Fruit fly (Drosophila melanogaster) whole organism, pupa: Measurements from ENCODE around the gene CG10338.

ENCODE experiments used
- CG10348 ChIP-seq: fragments of 200-800 bp; sonication (Bioruptor generic); IDR thresholded peaks from 2 replicates; pipeline ENCODE4 v1.3.6; 2022; ENCODE audit warnings: missing biosample characterization, missing genetic modification characterization
- CG12605 ChIP-seq: fragments of 200-800 bp; sonication (Bioruptor generic); IDR thresholded peaks from 2 replicates; pipeline ENCODE4 v1.3.6; 2022; ENCODE audit warnings: missing biosample characterization, missing genetic modification characterization
- CG13204 ChIP-seq: fragments of 200-800 bp; sonication (Bioruptor generic); optimal IDR thresholded peaks from 2 replicates; lab custom pipeline; 2018; ENCODE audit warnings: missing biosample characterization, mild to moderate bottlenecking, missing genetic modification characterization, moderate library complexity
- CG14655 ChIP-seq: fragments of 200-800 bp; sonication (Bioruptor generic); optimal IDR thresholded peaks from 3 replicates; lab custom pipeline; 2017; ENCODE audit warnings: mild to moderate bottlenecking, missing biosample characterization, missing genetic modification reagents, missing genetic modification characterization
- CG15710 ChIP-seq: fragments of 200-800 bp; sonication (Bioruptor generic); optimal IDR thresholded peaks from 2 replicates; lab custom pipeline; 2018; ENCODE audit warnings: missing biosample characterization, mild to moderate bottlenecking, missing genetic modification characterization, moderate library complexity
- CG17806 ChIP-seq: fragments of 200-800 bp; sonication (Bioruptor generic); optimal IDR thresholded peaks from 2 replicates; lab custom pipeline; 2018; ENCODE audit warnings: missing biosample characterization, mild to moderate bottlenecking, missing genetic modification characterization, moderate library complexity
- CG32121 ChIP-seq: fragments of 200-800 bp; sonication (Bioruptor generic); IDR thresholded peaks from 2 replicates; pipeline ENCODE4 v1.3.6; 2022; ENCODE audit warnings: missing biosample characterization, missing genetic modification characterization
- CG34367 ChIP-seq: fragments of 200-800 bp; sonication (Bioruptor generic); optimal IDR thresholded peaks from 2 replicates; lab custom pipeline; 2018; ENCODE audit warnings: missing biosample characterization, mild to moderate bottlenecking, missing genetic modification characterization
- CG4496 ChIP-seq: fragments of 200-800 bp; sonication (Bioruptor generic); IDR thresholded peaks from 3 replicates; pipeline ENCODE4 v1.3.6; 2022; ENCODE audit warnings: missing biosample characterization, missing genetic modification characterization
- CG8159 ChIP-seq: fragments of 200-800 bp; sonication (Bioruptor generic); optimal IDR thresholded peaks from 3 replicates; lab custom pipeline; 2018; ENCODE audit warnings: missing biosample characterization, mild to moderate bottlenecking, missing genetic modification characterization, moderate library complexity
- CG8301 ChIP-seq: fragments of 200-800 bp; sonication (Bioruptor generic); optimal IDR thresholded peaks from 2 replicates; lab custom pipeline; 2018; ENCODE audit warnings: missing biosample characterization, mild to moderate bottlenecking, missing genetic modification characterization
- CG9948 ChIP-seq: fragments of 200-800 bp; sonication (Bioruptor generic); optimal IDR thresholded peaks from 2 replicates; lab custom pipeline; 2018; ENCODE audit warnings: missing biosample characterization, mild to moderate bottlenecking, missing genetic modification characterization, moderate library complexity
- D1 ChIP-seq: fragments of 200-800 bp; sonication (Bioruptor generic); optimal IDR thresholded peaks from 2 replicates; lab custom pipeline; 2018; ENCODE audit warnings: missing biosample characterization, mild to moderate bottlenecking, missing genetic modification characterization, moderate library complexity
- EcR ChIP-seq: fragments of 200-800 bp; sonication (Bioruptor generic); optimal IDR thresholded peaks from 3 replicates; lab custom pipeline; 2019; ENCODE audit warnings: missing biosample characterization, missing genetic modification characterization, mild to moderate bottlenecking, moderate library complexity, missing genetic modification reagents
- Ets98B ChIP-seq: fragments of 200-800 bp; sonication (Bioruptor generic); IDR thresholded peaks from 2 replicates; pipeline ENCODE4 v1.3.6; 2022; ENCODE audit warnings: missing biosample characterization, missing genetic modification characterization
- Pif1A ChIP-seq: fragments of 200-800 bp; sonication (Bioruptor generic); optimal IDR thresholded peaks from 3 replicates; lab custom pipeline; 2016; ENCODE audit warnings: missing biosample characterization, missing genetic modification characterization
- Pif1B ChIP-seq: fragments of 200-800 bp; sonication (Bioruptor generic); optimal IDR thresholded peaks from 3 replicates; lab custom pipeline; 2016; ENCODE audit warnings: missing biosample characterization, missing genetic modification characterization
- Snoo ChIP-seq: fragments of 200-800 bp; sonication (Bioruptor generic); optimal IDR thresholded peaks from 3 replicates; lab custom pipeline; 2017; ENCODE audit warnings: missing biosample characterization, mild to moderate bottlenecking, missing genetic modification characterization, inconsistent platforms
- fd96Ca ChIP-seq: fragments of 200-800 bp; sonication (Bioruptor generic); IDR thresholded peaks from 3 replicates; pipeline ENCODE4 v1.3.6; 2022; ENCODE audit warnings: missing biosample characterization, missing genetic modification characterization
- gl ChIP-seq: fragments of 200-800 bp; sonication (Bioruptor generic); optimal IDR thresholded peaks from 2 replicates; lab custom pipeline; 2018; ENCODE audit warnings: missing biosample characterization, mild to moderate bottlenecking, missing genetic modification characterization
- rn ChIP-seq: fragments of 200-800 bp; sonication (Bioruptor generic); IDR thresholded peaks from 2 replicates; pipeline ENCODE4 v1.3.6; 2022; ENCODE audit warnings: missing biosample characterization, missing genetic modification characterization

The CG10338 gene

DNA sequence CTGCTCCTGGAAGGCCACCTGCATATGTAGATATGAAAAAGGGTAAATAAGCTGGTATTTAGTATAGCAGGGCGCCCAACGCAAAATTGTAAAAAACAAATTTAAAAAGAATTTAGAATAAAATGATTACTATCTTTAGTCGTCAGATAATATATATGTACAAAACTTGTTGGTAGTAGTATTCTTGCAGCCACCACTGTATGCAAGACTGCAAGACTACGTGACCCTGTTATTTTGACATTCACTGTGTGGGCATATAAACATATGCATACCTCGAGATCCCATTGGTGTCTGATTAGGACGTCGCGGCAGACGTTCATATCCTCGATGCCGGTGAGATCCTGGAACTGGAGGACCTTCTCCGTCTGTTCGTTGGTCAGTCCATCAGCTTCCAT is 12.4 kb downstream of the CG10338 start:
- TF ChIP-seq Pif1A (GFP tag; lab: Kevin White, UChicago) (peak; percentile 52), CG32121 (GFP tag; lab: Robert Waterston, UW) (no peak), Pif1B (GFP tag; lab: Kevin White, UChicago) (peak; percentile 18), CG15710 (tag; lab: Kevin White, UChicago) (no peak), Ets98B (peak; percentile 36), Snoo (peak; percentile 35)

DNA sequence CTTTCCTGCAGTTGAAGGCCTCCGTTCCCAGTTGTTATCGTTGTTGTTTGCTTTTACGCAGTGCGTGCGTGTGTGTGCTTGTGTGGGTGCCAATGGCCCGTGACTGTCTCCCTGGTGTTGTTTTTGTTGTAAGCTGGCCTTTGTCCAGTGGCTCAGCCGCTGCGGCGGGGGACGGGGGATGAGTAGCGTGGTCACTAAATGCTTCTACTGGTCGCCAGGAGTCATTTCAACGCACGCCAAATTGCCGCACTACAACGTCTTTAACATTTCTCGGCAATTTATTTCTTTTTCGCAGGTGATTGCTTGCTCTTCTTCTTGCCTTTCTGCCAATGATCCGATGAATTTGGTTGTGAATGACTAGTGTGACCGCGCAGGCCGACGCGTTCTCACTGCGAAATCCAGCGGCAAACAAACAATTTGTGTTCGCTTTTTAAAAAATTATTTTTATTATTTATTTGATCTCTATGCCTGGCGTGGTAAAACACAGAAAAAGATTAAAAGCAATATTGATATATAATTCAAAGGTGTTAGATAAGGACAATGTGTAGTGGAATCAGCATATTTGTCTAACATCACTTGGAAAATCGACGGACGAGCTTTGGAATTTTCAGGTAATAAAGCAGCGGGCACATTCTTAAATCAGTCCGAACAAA is 12.9 kb downstream of the CG10338 start, which contains the start of the genes Faf2 and Grip71:
Gene Faf2, minus strand, starts transcription at position 450 of the 653 bp plus-strand sequence.
Gene Grip71, plus strand, starts transcription at position 608 of the 653 bp plus-strand sequence.
- TF ChIP-seq EcR (GFP tag; lab: Kevin White, UChicago): peak; percentile 87
- TF ChIP-seq Snoo: peak; percentile 71
- TF ChIP-seq CG13204 (GFP tag; lab: Kevin White, UChicago): no peak
- peak; percentile 83 for TF ChIP-seq Pif1A (GFP tag; lab: Kevin White, UChicago)
- peak; percentile 84 for TF ChIP-seq CG17806 (tag; lab: Kevin White, UChicago)
- TF ChIP-seq CG9948 (tag; lab: Kevin White, UChicago): peak; percentile 83
- TF ChIP-seq Pif1B (GFP tag; lab: Kevin White, UChicago): peak; percentile 69
- TF ChIP-seq CG4496 (GFP tag; lab: Robert Waterston, UW): peak; percentile 91
- TF ChIP-seq CG34367: peak; percentile 76
- TF ChIP-seq fd96Ca (GFP tag; lab: Robert Waterston, UW): peak; percentile 92
- peak; percentile 89 for TF ChIP-seq rn
- TF ChIP-seq CG12605: peak; percentile 80
- peak; percentile 83 for TF ChIP-seq CG15710 (tag; lab: Kevin White, UChicago)
- TF ChIP-seq CG14655 (GFP tag; lab: Kevin White, UChicago): peak; percentile 84
- TF ChIP-seq Ets98B: peak; percentile 91
- TF ChIP-seq CG32121 (GFP tag; lab: Robert Waterston, UW): peak; percentile 89
- TF ChIP-seq gl (tag; lab: Kevin White, UChicago): peak; percentile 14
- no peak for TF ChIP-seq D1 (tag; lab: Kevin White, UChicago)
- TF ChIP-seq CG10348 (GFP tag; lab: Robert Waterston, UW): peak; percentile 96
- TF ChIP-seq CG8301 (tag; lab: Kevin White, UChicago): peak; percentile 77
- peak; percentile 85 for TF ChIP-seq CG8159

DNA sequence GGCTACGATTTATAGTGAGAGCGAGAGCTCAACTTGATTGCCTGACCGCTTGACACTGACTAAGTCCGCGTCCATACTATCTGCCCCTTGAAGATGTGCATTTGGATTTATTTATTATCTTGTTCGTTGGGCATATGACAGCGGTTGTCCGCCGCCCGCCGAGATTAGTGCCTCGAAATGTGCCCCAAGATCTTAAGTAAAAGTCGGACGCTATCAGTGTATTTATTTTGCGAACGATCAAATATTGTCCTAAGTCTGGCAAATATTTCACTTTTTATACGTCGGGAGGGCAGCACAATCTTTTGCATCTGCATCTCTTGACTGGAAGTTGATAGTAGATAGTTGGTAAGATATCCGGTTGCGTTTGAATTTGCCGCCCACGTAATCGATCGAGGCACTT is 18.2 kb downstream of the CG10338 start, which contains the start of gene Irk3:
Gene Irk3, minus strand, starts transcription at position 63 of the 400 bp plus-strand sequence.
- TF ChIP-seq rn: no peak
- TF ChIP-seq CG17806 (tag; lab: Kevin White, UChicago): no peak
- no peak for TF ChIP-seq CG12605
- TF ChIP-seq CG4496 (GFP tag; lab: Robert Waterston, UW): no peak
- TF ChIP-seq CG14655 (GFP tag; lab: Kevin White, UChicago): no peak
- no peak for TF ChIP-seq CG8159
- TF ChIP-seq CG10348 (GFP tag; lab: Robert Waterston, UW): no peak
- no peak for TF ChIP-seq CG32121 (GFP tag; lab: Robert Waterston, UW)
- TF ChIP-seq CG34367: no peak
- no peak for TF ChIP-seq Pif1B (GFP tag; lab: Kevin White, UChicago)
- no peak for TF ChIP-seq gl (tag; lab: Kevin White, UChicago)
- TF ChIP-seq D1 (tag; lab: Kevin White, UChicago): no peak
- no peak for TF ChIP-seq EcR (GFP tag; lab: Kevin White, UChicago)

DNA sequence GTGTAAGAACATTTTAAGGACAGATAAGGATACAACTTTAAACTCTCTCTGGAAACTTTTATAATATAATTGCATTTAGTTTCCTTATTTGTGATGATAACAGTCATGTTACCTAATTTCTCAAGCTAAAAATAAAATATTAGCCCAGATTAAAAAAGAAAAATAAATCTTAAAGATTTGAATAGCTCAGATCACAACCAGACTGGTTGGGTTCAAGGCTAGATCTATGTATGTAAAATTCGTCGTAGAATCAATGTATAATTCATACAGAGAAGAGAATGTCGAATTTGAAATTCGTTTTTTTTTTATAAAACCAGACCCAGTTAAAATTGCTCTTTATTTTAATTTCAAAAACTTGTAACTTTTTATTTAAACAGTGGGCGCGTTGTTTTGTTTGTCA is 18.6 kb downstream of the CG10338 start:
- TF ChIP-seq CG4496 (GFP tag; lab: Robert Waterston, UW): no peak

DNA sequence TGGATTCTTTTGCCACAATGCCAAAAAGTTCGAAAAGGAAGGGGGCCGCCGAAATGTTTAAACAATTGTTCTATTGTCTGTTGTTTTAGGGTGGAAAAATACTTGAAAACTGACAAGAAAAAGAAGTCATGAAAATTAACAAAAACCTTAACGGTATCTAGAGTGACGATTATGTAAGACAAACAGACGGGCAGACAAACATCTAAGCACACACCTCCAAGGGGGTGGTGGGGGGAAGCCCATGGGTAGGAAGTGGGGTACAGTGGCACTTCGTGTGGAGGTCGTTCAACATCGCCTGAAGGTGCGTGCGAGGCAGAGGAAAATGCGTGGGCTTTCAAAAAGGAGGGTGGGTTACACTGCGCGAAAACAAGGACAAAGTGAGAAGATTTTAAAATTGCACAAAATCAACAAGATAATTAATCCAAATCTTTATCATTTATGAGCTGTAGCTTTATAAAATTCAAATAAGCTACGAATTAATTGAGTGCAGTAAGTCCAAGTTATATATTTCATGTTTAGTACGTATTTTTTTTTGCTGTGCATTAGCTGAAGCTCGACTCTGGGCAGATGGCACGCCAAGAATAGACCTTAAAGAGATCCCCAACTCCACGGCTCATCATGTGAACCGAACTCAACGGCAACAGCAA is 22.0 kb downstream of the CG10338 start:
- TF ChIP-seq CG34367: no peak
- TF ChIP-seq CG8159: peak; percentile 39
- peak; percentile 47 for TF ChIP-seq CG9948 (tag; lab: Kevin White, UChicago)
- no peak for TF ChIP-seq Pif1A (GFP tag; lab: Kevin White, UChicago)
- TF ChIP-seq D1 (tag; lab: Kevin White, UChicago): no peak
- TF ChIP-seq fd96Ca (GFP tag; lab: Robert Waterston, UW): no peak; the same call in 2 of the 3 replicates
- no peak for TF ChIP-seq gl (tag; lab: Kevin White, UChicago)
- TF ChIP-seq CG10348 (GFP tag; lab: Robert Waterston, UW): no peak
- no peak for TF ChIP-seq CG14655 (GFP tag; lab: Kevin White, UChicago)
- no peak for TF ChIP-seq Snoo
- TF ChIP-seq CG32121 (GFP tag; lab: Robert Waterston, UW): no peak
- no peak for TF ChIP-seq Ets98B
- peak; percentile 39 for TF ChIP-seq CG8301 (tag; lab: Kevin White, UChicago)
- TF ChIP-seq CG12605: no peak
- no peak for TF ChIP-seq Pif1B (GFP tag; lab: Kevin White, UChicago)
- no peak for TF ChIP-seq rn
- peak; percentile 38; the same call in 1 of the 3 replicates for TF ChIP-seq CG4496 (GFP tag; lab: Robert Waterston, UW)
- TF ChIP-seq CG13204 (GFP tag; lab: Kevin White, UChicago): no peak
- no peak for TF ChIP-seq EcR (GFP tag; lab: Kevin White, UChicago)
- peak; percentile 19 for TF ChIP-seq CG15710 (tag; lab: Kevin White, UChicago)
- peak; percentile 60 for TF ChIP-seq CG17806 (tag; lab: Kevin White, UChicago)
